Worm (Caenorhabditis elegans): Measurements from ENCODE around the gene T24C12.3.

T24C12.3 gene

DNA sequence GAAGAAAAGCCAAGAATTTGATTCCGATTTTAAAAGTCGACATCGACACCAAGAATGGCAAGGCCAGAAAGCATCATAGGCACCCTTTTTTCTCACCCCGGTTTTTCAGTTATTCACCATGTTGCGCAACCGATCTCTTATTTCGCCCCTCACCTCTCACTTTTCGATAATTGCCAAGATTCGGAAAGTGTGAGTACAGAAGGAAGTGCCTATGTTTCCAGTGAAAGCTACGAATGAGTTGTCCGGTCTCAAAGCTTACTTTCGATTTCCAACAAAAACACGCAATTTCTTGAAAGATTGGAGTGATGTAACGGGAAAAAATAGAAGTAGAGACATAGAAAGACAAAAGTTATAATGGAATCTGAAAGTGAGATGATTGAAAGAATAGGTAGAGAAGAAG, 49.9 kb downstream of the T24C12.3 start:
- TF ChIP-seq madf-5 (GFP tag; IDR thresholded peaks at IDR 0.05) (no peak), mdt-29 (GFP tag; IDR thresholded peaks at IDR 0.05) (no peak), sdz-12 (GFP tag; optimal IDR thresholded peaks at IDR 0.05) (no peak), lin-29 (GFP tag; IDR thresholded peaks at IDR 0.05) (no peak), mxl-2 (GFP tag; conservative IDR thresholded peaks at IDR 0.05) (no peak), nhr-77 (tag; optimal IDR thresholded peaks at IDR 0.05) (no peak), fos-1 (tag; optimal IDR thresholded peaks at IDR 0.05) (no peak), unc-62 (GFP tag; optimal IDR thresholded peaks at IDR 0.05 in 1 of 2) (peak in 1 of 2 experiments; percentile 74), unc-62 (tag; optimal IDR thresholded peaks at IDR 0.05) (no peak), nhr-237 (tag; optimal IDR thresholded peaks at IDR 0.05) (no peak), mes-2 (tag; optimal IDR thresholded peaks at IDR 0.05; ENCODE audit: poor library complexity, severe bottlenecking) (no peak), daf-16 (GFP tag; optimal IDR thresholded peaks at IDR 0.05) (no peak), daf-16 (tag; optimal IDR thresholded peaks at IDR 0.05) (no peak), aha-1 (tag) (peak; percentile 97), F10B5.3 (tag; optimal IDR thresholded peaks at IDR 0.05) (no peak), snpc-4 (tag; optimal IDR thresholded peaks at IDR 0.05) (no peak)

DNA sequence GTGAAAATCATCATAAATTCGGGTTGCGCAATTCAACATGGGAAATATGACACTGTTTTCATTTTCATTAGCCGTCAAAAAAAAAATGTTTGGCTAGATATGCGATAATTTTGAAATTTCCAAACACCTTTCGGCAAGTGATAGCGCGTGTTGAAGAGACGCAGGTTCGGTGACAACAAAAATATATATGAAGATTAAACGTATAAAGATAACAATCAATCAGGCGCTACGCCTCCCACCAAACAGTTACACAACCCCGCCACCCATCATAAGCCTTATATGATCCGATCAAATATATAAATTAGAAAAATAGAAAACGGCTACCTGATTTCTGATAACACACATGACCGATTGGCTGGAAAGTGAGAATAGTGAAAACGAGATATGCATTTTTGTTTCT, 51.6 kb downstream of the T24C12.3 start:
- TF ChIP-seq lim-7 (GFP tag; IDR thresholded peaks at IDR 0.05) = no peak
- TF ChIP-seq mxl-3 (GFP tag; optimal IDR thresholded peaks at IDR 0.05) = no peak
- no peak for TF ChIP-seq nhr-237 (tag; optimal IDR thresholded peaks at IDR 0.05)
- peak; percentile 23 for TF ChIP-seq hlh-30 (tag; optimal IDR thresholded peaks at IDR 0.05; ENCODE audit: insufficient read depth)

DNA sequence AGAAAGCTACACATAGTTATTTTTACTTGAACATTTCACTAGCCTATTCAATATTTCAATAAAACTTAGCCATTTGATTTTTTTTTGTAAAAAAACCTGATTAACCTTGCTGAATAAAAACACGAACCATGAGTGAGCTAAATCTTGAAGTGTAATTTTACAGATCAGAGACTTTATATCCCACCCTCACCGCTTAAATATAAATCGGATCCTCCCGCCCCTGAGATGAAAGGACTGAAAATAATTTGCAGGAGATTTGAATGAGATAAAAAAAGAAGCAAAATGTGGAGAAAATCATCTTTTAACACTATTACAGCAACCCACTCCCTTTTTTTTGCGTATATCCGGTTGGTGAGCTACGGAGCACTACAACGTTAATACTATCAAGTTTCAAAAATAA, 53.7 kb downstream of the T24C12.3 start, which contains the start of gene npax-2:
TSS of gene npax-2 (minus strand) at position 101 of the 400 bp plus-strand sequence.
- TF ChIP-seq nhr-10 (tag; optimal IDR thresholded peaks at IDR 0.05) (no peak), fos-1 (tag; optimal IDR thresholded peaks at IDR 0.05) (no peak), ZK546.5 (tag; optimal IDR thresholded peaks at IDR 0.05) (no peak), snpc-4 (tag; optimal IDR thresholded peaks at IDR 0.05) (no peak), daf-8 (GFP tag; IDR thresholded peaks at IDR 0.05) (no peak), Y5F2A.4 (GFP tag; optimal IDR thresholded peaks at IDR 0.05) (no peak), fkh-10 (GFP tag; optimal IDR thresholded peaks at IDR 0.05) (no peak), jun-1 (tag; optimal IDR thresholded peaks at IDR 0.05) (no peak), nhr-11 (tag; optimal IDR thresholded peaks at IDR 0.05) (no peak), mes-2 (tag; optimal IDR thresholded peaks at IDR 0.05; ENCODE audit: poor library complexity, severe bottlenecking) (no peak)

All from whole organism, L4 larva.